Worm (Caenorhabditis elegans) whole organism, L2 larva: ENCODE results near the gene hlh-30.

Source experiments
- C34F6.9 ChIP-seq: fragments of 150-350 bp; optimal IDR thresholded peaks from 2 replicates; lab custom pipeline; 2014; ENCODE audit warnings: missing biosample characterization, missing genetic modification characterization
- F13H6.1 ChIP-seq: sonication (generic microtip); optimal IDR thresholded peaks from 2 replicates; lab custom pipeline; 2016; ENCODE audit warnings: missing genetic modification characterization, missing compliant biosample characterization
- R02D3.7 ChIP-seq: fragments of 150-350 bp; optimal IDR thresholded peaks from 2 replicates; lab custom pipeline; 2014; ENCODE audit warnings: missing biosample characterization, missing genetic modification characterization
- Y55F3AM.14 ChIP-seq: fragments of 200-800 bp; sonication (Bioruptor generic); optimal IDR thresholded peaks from 2 replicates; lab custom pipeline; 2018; ENCODE audit warnings: mild to moderate bottlenecking, missing genetic modification characterization, missing compliant biosample characterization
- ZK546.5 ChIP-seq: sonication (generic microtip); optimal IDR thresholded peaks from 2 replicates; lab custom pipeline; 2017; ENCODE audit warnings: missing biosample characterization, missing genetic modification characterization
- aly-2 ChIP-seq: fragments of 150-350 bp; optimal IDR thresholded peaks from 2 replicates; lab custom pipeline; 2014; ENCODE audit warnings: missing biosample characterization, missing genetic modification characterization
- ama-1 ChIP-seq: fragments of 150-350 bp; optimal IDR thresholded peaks from 2 replicates; lab custom pipeline; 2018; ENCODE audit warnings: inconsistent platforms
- blmp-1 ChIP-seq: sonication (generic microtip); optimal IDR thresholded peaks from 2 replicates; lab custom pipeline; 2017; ENCODE audit warnings: missing genetic modification characterization, mild to moderate bottlenecking, missing compliant biosample characterization, antibody characterized with exemption, moderate library complexity; ENCODE audit not compliant: insufficient read depth
- ceh-16 ChIP-seq: fragments of 150-350 bp; optimal IDR thresholded peaks from 2 replicates; lab custom pipeline; 2014; ENCODE audit warnings: missing biosample characterization, missing genetic modification characterization
- crh-2 ChIP-seq: sonication (generic microtip); optimal IDR thresholded peaks from 2 replicates; lab custom pipeline; 2017; ENCODE audit warnings: missing biosample characterization, missing genetic modification characterization
- dmd-4 ChIP-seq: sonication (generic microtip); optimal IDR thresholded peaks from 2 replicates; lab custom pipeline; 2017; ENCODE audit warnings: missing biosample characterization, missing genetic modification characterization
- egl-27 ChIP-seq: sonication (generic microtip); optimal IDR thresholded peaks from 3 replicates; lab custom pipeline; 2017; ENCODE audit warnings: missing biosample characterization, missing genetic modification reagents, missing genetic modification characterization
- elt-1 ChIP-seq: fragments of 150-350 bp; optimal IDR thresholded peaks from 2 replicates; lab custom pipeline; 2014; ENCODE audit warnings: missing biosample characterization, missing genetic modification characterization
- elt-3 ChIP-seq: sonication (generic microtip); optimal IDR thresholded peaks from 2 replicates; lab custom pipeline; 2017; ENCODE audit warnings: missing biosample characterization, missing genetic modification characterization
- fos-1 ChIP-seq: fragments of 150-350 bp; optimal IDR thresholded peaks from 2 replicates; lab custom pipeline; 2014; ENCODE audit warnings: missing biosample characterization, missing genetic modification characterization
- gmeb-1 ChIP-seq: fragments of 150-350 bp; optimal IDR thresholded peaks from 2 replicates; lab custom pipeline; 2014; ENCODE audit warnings: missing biosample characterization, missing genetic modification characterization
- lin-13 ChIP-seq: fragments of 150-350 bp; optimal IDR thresholded peaks from 2 replicates; lab custom pipeline; 2014; ENCODE audit warnings: missing biosample characterization, missing genetic modification reagents, missing genetic modification characterization
- lin-39 ChIP-seq: fragments of 150-350 bp; optimal IDR thresholded peaks from 2 replicates; lab custom pipeline; 2014; ENCODE audit warnings: missing biosample characterization, missing genetic modification reagents, missing genetic modification characterization
- lsy-2 ChIP-seq, 2 experiments: fragments of 150-350 bp in 1 of 2; sonication (generic microtip) in 1 of 2; optimal IDR thresholded peaks; 2 replicates each; lab custom pipeline; 2014 to 2017; ENCODE audit warnings: missing biosample characterization in 2 of 2, missing genetic modification characterization in 2 of 2
- mab-5 ChIP-seq: fragments of 150-350 bp; optimal IDR thresholded peaks from 2 replicates; lab custom pipeline; 2014; ENCODE audit warnings: missing biosample characterization, missing genetic modification characterization
- mbf-1 ChIP-seq: sonication (generic microtip); optimal IDR thresholded peaks from 2 replicates; lab custom pipeline; 2017; ENCODE audit warnings: missing biosample characterization, missing genetic modification characterization
- mdl-1 ChIP-seq, 2 experiments: fragments of 150-350 bp in 1 of 2; sonication (generic microtip) in 1 of 2; optimal IDR thresholded peaks; 2 replicates each; lab custom pipeline; 2017; ENCODE audit warnings: missing biosample characterization in 2 of 2, missing genetic modification characterization in 2 of 2
- nhr-10 ChIP-seq: sonication (generic microtip); optimal IDR thresholded peaks from 2 replicates; lab custom pipeline; 2017; ENCODE audit warnings: missing biosample characterization, missing genetic modification characterization
- nhr-11 ChIP-seq: fragments of 150-350 bp; optimal IDR thresholded peaks from 2 replicates; lab custom pipeline; 2014; ENCODE audit warnings: missing biosample characterization, missing genetic modification characterization
- nhr-12 ChIP-seq: fragments of 150-350 bp; optimal IDR thresholded peaks from 2 replicates; lab custom pipeline; 2014; ENCODE audit warnings: missing biosample characterization, missing genetic modification characterization
- nhr-129 ChIP-seq: fragments of 150-350 bp; optimal IDR thresholded peaks from 2 replicates; lab custom pipeline; 2014; ENCODE audit warnings: missing biosample characterization, missing genetic modification characterization
- nhr-21 ChIP-seq: fragments of 150-350 bp; optimal IDR thresholded peaks from 2 replicates; lab custom pipeline; 2014; ENCODE audit warnings: missing biosample characterization, missing genetic modification characterization
- nhr-23 ChIP-seq: fragments of 150-350 bp; optimal IDR thresholded peaks from 2 replicates; lab custom pipeline; 2014; ENCODE audit warnings: missing biosample characterization, missing genetic modification reagents, missing genetic modification characterization
- nhr-237 ChIP-seq: fragments of 150-350 bp; optimal IDR thresholded peaks from 2 replicates; lab custom pipeline; 2014; ENCODE audit warnings: missing biosample characterization, missing genetic modification characterization
- nhr-25 ChIP-seq: fragments of 150-350 bp; sonication (generic microtip); optimal IDR thresholded peaks from 3 replicates; lab custom pipeline; 2014; ENCODE audit warnings: missing biosample characterization, missing genetic modification characterization
- nhr-6 ChIP-seq: fragments of 150-350 bp; optimal IDR thresholded peaks from 2 replicates; lab custom pipeline; 2014; ENCODE audit warnings: missing biosample characterization, missing genetic modification characterization
- nhr-77 ChIP-seq: fragments of 150-350 bp; optimal IDR thresholded peaks from 2 replicates; lab custom pipeline; 2014; ENCODE audit warnings: missing biosample characterization, missing genetic modification characterization
- peb-1 ChIP-seq: fragments of 150-350 bp; optimal IDR thresholded peaks from 2 replicates; lab custom pipeline; 2014; ENCODE audit warnings: missing biosample characterization, missing genetic modification characterization
- sem-4 ChIP-seq: fragments of 150-350 bp; optimal IDR thresholded peaks from 2 replicates; lab custom pipeline; 2014; ENCODE audit warnings: missing biosample characterization, missing genetic modification reagents, missing genetic modification characterization
- skn-1 ChIP-seq: sonication (generic microtip); optimal IDR thresholded peaks from 2 replicates; lab custom pipeline; 2017; ENCODE audit warnings: missing biosample characterization, missing genetic modification characterization
- sma-3 ChIP-seq: sonication (generic microtip); optimal IDR thresholded peaks from 2 replicates; lab custom pipeline; 2016; ENCODE audit warnings: missing genetic modification reagents, missing genetic modification characterization, missing compliant biosample characterization
- sma-9 ChIP-seq, 2 experiments: fragments of 150-350 bp in 1 of 2; sonication (generic microtip) in 1 of 2; optimal IDR thresholded peaks; 2 replicates each; lab custom pipeline; 2014 to 2016; ENCODE audit warnings: missing genetic modification characterization in 2 of 2, mild to moderate bottlenecking in 1 of 2, missing biosample characterization in 1 of 2, missing compliant biosample characterization in 1 of 2, missing genetic modification reagents in 1 of 2, moderate library complexity in 1 of 2
- snpc-4 ChIP-seq: fragments of 150-350 bp; optimal IDR thresholded peaks from 2 replicates; lab custom pipeline; 2014; ENCODE audit warnings: missing biosample characterization, missing genetic modification characterization
- unc-39 ChIP-seq: fragments of 150-350 bp; optimal IDR thresholded peaks from 2 replicates; lab custom pipeline; 2014; ENCODE audit warnings: missing biosample characterization, missing genetic modification characterization
- unc-55 ChIP-seq: fragments of 150-350 bp; sonication (generic microtip); optimal IDR thresholded peaks from 3 replicates; lab custom pipeline; 2014; ENCODE audit warnings: missing biosample characterization, missing genetic modification reagents, missing genetic modification characterization
- unc-62 ChIP-seq: fragments of 150-350 bp; optimal IDR thresholded peaks from 2 replicates; lab custom pipeline; 2014; ENCODE audit warnings: missing biosample characterization, missing genetic modification reagents, missing genetic modification characterization
- zag-1 ChIP-seq: fragments of 150-350 bp; optimal IDR thresholded peaks from 2 replicates; lab custom pipeline; 2014; ENCODE audit warnings: missing biosample characterization, missing genetic modification characterization

hlh-30 gene

ce11 chrIV:4024159-4025004, 10.4 kb downstream of the hlh-30 start:
- TF ChIP-seq nhr-23 (tag; lab: Kevin White, UChicago) = no peak
- TF ChIP-seq nhr-77 (tag; lab: Kevin White, UChicago) = no peak
- no peak for TF ChIP-seq ama-1 (lab: Kevin White, UChicago)
- peak; percentile 92 for TF ChIP-seq F13H6.1 (tag; lab: Kevin White, UChicago)
- peak; percentile 56 for TF ChIP-seq sma-3 (GFP tag; lab: Kevin White, UChicago)
- no peak for TF ChIP-seq ceh-16 (tag; lab: Kevin White, UChicago)
- TF ChIP-seq sma-9 (GFP tag; optimal IDR thresholded peaks at IDR 0.05; lab: Kevin White, UChicago) = peak; percentile 94
- no peak for TF ChIP-seq sma-9 (tag; optimal IDR thresholded peaks at IDR 0.05; lab: Kevin White, UChicago)
- peak; percentile 16 to 56 for TF ChIP-seq lsy-2 (tag; optimal IDR thresholded peaks at IDR 0.05; lab: Kevin White, UChicago)
- no peak for TF ChIP-seq unc-39 (tag; lab: Kevin White, UChicago)
- TF ChIP-seq mdl-1 (tag; optimal IDR thresholded peaks at IDR 0.05; lab: Kevin White, UChicago) = peak; percentile 3 to 41
- TF ChIP-seq nhr-10 (tag; lab: Kevin White, UChicago) = peak; percentile 27
- no peak for TF ChIP-seq mbf-1 (tag; lab: Kevin White, UChicago)
- TF ChIP-seq zag-1 (tag; lab: Kevin White, UChicago) = no peak
- peak; percentile 76 for TF ChIP-seq Y55F3AM.14
- peak; percentile 43 for TF ChIP-seq unc-55
- no peak for TF ChIP-seq nhr-12 (tag; lab: Kevin White, UChicago)
- TF ChIP-seq mab-5 (tag; lab: Kevin White, UChicago) = peak; percentile 6
- TF ChIP-seq egl-27 = peak; percentile 51
- no peak for TF ChIP-seq fos-1
- peak; percentile 68 for TF ChIP-seq gmeb-1
- no peak for TF ChIP-seq skn-1
- peak; percentile 66 for TF ChIP-seq sem-4
- peak; percentile 19 for TF ChIP-seq nhr-21
- no peak for TF ChIP-seq R02D3.7 (tag; lab: Kevin White, UChicago)
- TF ChIP-seq aly-2 = no peak
- peak; percentile 41 for TF ChIP-seq C34F6.9
- peak; percentile 51 for TF ChIP-seq nhr-129 (tag; lab: Kevin White, UChicago)
- peak; percentile 86 for TF ChIP-seq nhr-25
- no peak for TF ChIP-seq snpc-4 (tag; lab: Kevin White, UChicago)
- peak; percentile 27 for TF ChIP-seq lin-13 (GFP tag; lab: Kevin White, UChicago)
- peak; percentile 32 for TF ChIP-seq blmp-1 (tag; lab: Kevin White, UChicago)
- no peak for TF ChIP-seq ZK546.5 (tag; lab: Kevin White, UChicago)
- TF ChIP-seq crh-2 = peak; percentile 73
- TF ChIP-seq nhr-11 (tag; lab: Kevin White, UChicago) = no peak

- TF ChIP-seq blmp-1 (tag; lab: Kevin White, UChicago) (peak; percentile 64), nhr-12 (tag; lab: Kevin White, UChicago) (no peak), sem-4 (peak; percentile 52), mab-5 (tag; lab: Kevin White, UChicago) (peak; percentile 83), crh-2 (peak; percentile 70), unc-55 (peak; percentile 4), egl-27 (no peak), nhr-21 (no peak), sma-9 (GFP tag; optimal IDR thresholded peaks at IDR 0.05; lab: Kevin White, UChicago) (peak; percentile 56), sma-9 (tag; optimal IDR thresholded peaks at IDR 0.05; lab: Kevin White, UChicago) (no peak), fos-1 (peak; percentile 55)
- TF ChIP-seq, all 48 proteins: peak for 7
These were observed 12.6 kb downstream of the hlh-30 start for ce11 chrIV:4021847-4022780.

DNA sequence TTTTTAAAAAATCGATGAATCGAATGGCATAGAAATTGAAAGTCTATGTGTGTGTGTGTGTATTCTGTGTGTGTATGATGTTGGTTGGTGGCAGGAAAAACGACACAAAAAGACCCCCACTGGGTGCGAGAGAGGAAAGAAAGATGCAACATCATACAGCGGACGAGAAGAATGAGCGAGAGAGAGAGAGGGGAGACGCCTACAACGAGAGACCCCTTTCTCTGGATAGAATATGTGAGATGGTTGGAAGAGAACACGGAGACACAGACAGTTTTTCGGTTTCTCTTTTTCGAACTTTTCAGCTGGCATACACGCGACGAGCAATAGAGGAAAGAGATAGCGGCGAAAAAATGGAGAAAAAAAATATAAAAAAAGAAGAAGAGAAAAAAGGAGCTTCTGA, 14.9 kb downstream of the hlh-30 start:
- TF ChIP-seq egl-27 (peak; percentile 62), mab-5 (tag; lab: Kevin White, UChicago) (peak; percentile 69), sma-9 (GFP tag; optimal IDR thresholded peaks at IDR 0.05; lab: Kevin White, UChicago) (peak; percentile 87), sma-9 (tag; optimal IDR thresholded peaks at IDR 0.05; lab: Kevin White, UChicago) (no peak), nhr-23 (tag; lab: Kevin White, UChicago) (no peak), nhr-25 (peak; percentile 25), blmp-1 (tag; lab: Kevin White, UChicago) (peak; percentile 81), mdl-1 (tag; optimal IDR thresholded peaks at IDR 0.05; lab: Kevin White, UChicago) (peak; percentile 49 to 86), crh-2 (peak; percentile 61), R02D3.7 (tag; lab: Kevin White, UChicago) (no peak), nhr-11 (tag; lab: Kevin White, UChicago) (no peak), elt-1 (tag; lab: Kevin White, UChicago) (no peak), dmd-4 (tag; lab: Kevin White, UChicago) (no peak), C34F6.9 (peak; percentile 80), aly-2 (no peak), nhr-6 (peak; percentile 52), lin-13 (GFP tag; lab: Kevin White, UChicago) (peak; percentile 21), Y55F3AM.14 (peak; percentile 41), nhr-77 (tag; lab: Kevin White, UChicago) (no peak), nhr-237 (tag; lab: Kevin White, UChicago) (no peak), sma-3 (GFP tag; lab: Kevin White, UChicago) (peak; percentile 25), elt-3 (tag; lab: Kevin White, UChicago) (no peak), unc-62 (GFP tag; lab: Kevin White, UChicago) (no peak), lin-39 (tag; lab: Kevin White, UChicago) (no peak), gmeb-1 (peak; percentile 25), peb-1 (tag; lab: Kevin White, UChicago) (no peak), unc-39 (tag; lab: Kevin White, UChicago) (no peak), ama-1 (lab: Kevin White, UChicago) (no peak), ZK546.5 (tag; lab: Kevin White, UChicago) (no peak)
